Fruit fly (Drosophila melanogaster) whole organism, wandering third instar larva: Measurements from ENCODE around the gene zld.

ENCODE experiments used
- CrebA ChIP-seq: fragments of 200-800 bp; sonication (Bioruptor generic); optimal IDR thresholded peaks from 2 replicates; lab custom pipeline; 2016; ENCODE audit warnings: missing biosample characterization, mild to moderate bottlenecking, missing genetic modification characterization, borderline replicate concordance
- Hr78 ChIP-seq: fragments of >200 bp; optimal IDR thresholded peaks from 2 replicates; lab custom pipeline; 2017; ENCODE audit warnings: missing biosample characterization, missing genetic modification characterization
- Myc ChIP-seq: fragments of >200 bp; optimal IDR thresholded peaks from 2 replicates; lab custom pipeline; 2017
- Vsx2 ChIP-seq: fragments of 200-300, 225-300 bp; sonication (Bioruptor generic); optimal IDR thresholded peaks from 2 replicates; lab custom pipeline; 2018; ENCODE audit warnings: missing biosample characterization, missing genetic modification characterization; ENCODE audit not compliant: partially characterized antibody

DNA sequence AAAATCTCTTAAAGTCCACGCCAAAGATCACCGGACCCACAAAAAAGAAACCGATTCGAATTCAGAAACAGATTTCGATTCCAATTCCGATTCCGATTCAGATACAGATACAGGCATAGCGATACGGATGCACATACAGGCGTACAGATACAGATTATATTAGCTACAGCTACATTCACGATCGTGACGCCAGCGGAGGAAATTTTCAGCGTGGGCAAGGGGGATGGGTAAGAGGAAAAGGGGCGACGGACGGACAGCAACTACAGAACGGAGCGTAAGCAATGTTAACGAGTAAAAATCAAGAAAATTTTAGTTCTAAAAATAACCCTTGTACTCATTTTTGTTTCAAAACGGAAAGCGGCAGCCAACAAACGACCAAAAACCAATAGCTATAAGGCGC is 66.3 kb downstream of the zld start:
- TF ChIP-seq Hr78 (GFP tag; lab: Kevin White, UChicago) (no peak), CrebA (GFP tag; lab: Kevin White, UChicago) (no peak), Vsx2 (GFP tag; lab: Kevin White, UChicago) (no peak), Myc (lab: Kevin White, UChicago) (no peak)
